Worm (Caenorhabditis elegans) whole organism, L1 larva: ENCODE data around the gene Y53F4B.17.

Experiments
- elt-2 ChIP-seq: sonication (generic microtip); optimal IDR thresholded peaks from 2 replicates; lab custom pipeline; 2016; ENCODE audit warnings: missing genetic modification characterization, mild to moderate bottlenecking, inconsistent platforms, missing compliant biosample characterization, missing genetic modification reagents
- lin-13 ChIP-seq: fragments of 150-350 bp; optimal IDR thresholded peaks from 2 replicates; lab custom pipeline; 2014; ENCODE audit warnings: missing biosample characterization, missing genetic modification reagents, missing genetic modification characterization
- nhr-28 ChIP-seq: fragments of 150-350 bp; optimal IDR thresholded peaks from 2 replicates; lab custom pipeline; 2014; ENCODE audit warnings: missing biosample characterization, missing genetic modification characterization
- unc-62 ChIP-seq: fragments of 150-350 bp; optimal IDR thresholded peaks from 2 replicates; lab custom pipeline; 2014; ENCODE audit warnings: missing biosample characterization, missing genetic modification reagents, missing genetic modification characterization

ce11 chrII:15026389-15026788 is 32.1 kb upstream of the Y53F4B.17 start:
- TF ChIP-seq lin-13 (GFP tag; lab: Kevin White, UChicago): no peak
- no peak for TF ChIP-seq elt-2 (tag; lab: Kevin White, UChicago)
- no peak for TF ChIP-seq unc-62 (GFP tag; lab: Kevin White, UChicago)
- TF ChIP-seq nhr-28 (tag; lab: Kevin White, UChicago): no peak
